Fruit fly (Drosophila melanogaster): ENCODE measurements around the gene SNF4Agamma.
A peak's percentile ranks its signal among the peaks of the same experiment; 100 is the strongest.

SNF4Agamma gene

dm6 chr3R:21205680-21206326 is 65.3 kb downstream of the SNF4Agamma start (continued):
- no peak for TF ChIP-seq disco-r (GFP tag; optimal IDR thresholded peaks at IDR 0.05)
- TF ChIP-seq shn (GFP tag; optimal IDR thresholded peaks at IDR 0.05) = no peak
- TF ChIP-seq CG3163 (GFP tag; optimal IDR thresholded peaks at IDR 0.05) = no peak
- no peak for TF ChIP-seq CG11093 (GFP tag; IDR thresholded peaks at IDR 0.05)
- TF ChIP-seq Ravus (GFP tag; IDR thresholded peaks at IDR 0.05) = no peak
- no peak for TF ChIP-seq run (tag; optimal IDR thresholded peaks at IDR 0.05)
- TF ChIP-seq CTCF (GFP tag; optimal IDR thresholded peaks at IDR 0.05) = peak; percentile 14
- TF ChIP-seq zen2 (GFP tag; IDR thresholded peaks at IDR 0.05; ENCODE audit: partially characterized antibody) = no peak
- TF ChIP-seq pita (GFP tag; optimal IDR thresholded peaks at IDR 0.05) = no peak
- no peak for TF ChIP-seq CG8478 (optimal IDR thresholded peaks at IDR 0.05)
- TF ChIP-seq Atf6 (GFP tag; IDR thresholded peaks at IDR 0.05) = no peak
- no peak for TF ChIP-seq Meics (GFP tag; optimal IDR thresholded peaks at IDR 0.05)
- TF ChIP-seq CG13424 (tag; optimal IDR thresholded peaks at IDR 0.05) = no peak
- peak; percentile 19 for TF ChIP-seq CG12104 (GFP tag; optimal IDR thresholded peaks at IDR 0.05)
- TF ChIP-seq twi (tag; optimal IDR thresholded peaks at IDR 0.05) = no peak
- no peak for TF ChIP-seq ac (GFP tag; optimal IDR thresholded peaks at IDR 0.05)
- TF ChIP-seq CG8359 (GFP tag; optimal IDR thresholded peaks at IDR 0.05; ENCODE audit: borderline replicate concordance) = no peak
- no peak; the same call in 2 of the 3 replicates for TF ChIP-seq Opbp (GFP tag; IDR thresholded peaks at IDR 0.05; ENCODE audit: partially characterized antibody)
- no peak for TF ChIP-seq BtbVII (GFP tag; optimal IDR thresholded peaks at IDR 0.05)
- peak; percentile 5 for TF ChIP-seq dmrt11E (tag; optimal IDR thresholded peaks at IDR 0.05)
- TF ChIP-seq CG2129 (GFP tag; IDR thresholded peaks at IDR 0.05; ENCODE audit: partially characterized antibody) = no peak
- TF ChIP-seq CG12155 (GFP tag; optimal IDR thresholded peaks at IDR 0.05) = no peak
- no peak for TF ChIP-seq Lhr (GFP tag; optimal IDR thresholded peaks at IDR 0.05)
- peak; percentile 5 for TF ChIP-seq CG8281 (tag; optimal IDR thresholded peaks at IDR 0.05)
- no peak for TF ChIP-seq CG9609 (GFP tag; optimal IDR thresholded peaks at IDR 0.05)
- TF ChIP-seq CG15479 (GFP tag; optimal IDR thresholded peaks at IDR 0.05) = no peak
- TF ChIP-seq CG12219 (GFP tag; optimal IDR thresholded peaks at IDR 0.05) = peak; percentile 5
- TF ChIP-seq tx (GFP tag; optimal IDR thresholded peaks at IDR 0.05) = no peak
- TF ChIP-seq CG2116 (GFP tag; optimal IDR thresholded peaks at IDR 0.05) = no peak
- no peak for TF ChIP-seq sug (tag; optimal IDR thresholded peaks at IDR 0.05)
- TF ChIP-seq Xrp1 (GFP tag; IDR thresholded peaks at IDR 0.05) = peak; percentile 55; the same call in 1 of the 2 replicates
- no peak for TF ChIP-seq pzg (GFP tag; optimal IDR thresholded peaks at IDR 0.05)
- TF ChIP-seq CG34224 (GFP tag; IDR thresholded peaks at IDR 0.05; ENCODE audit: partially characterized antibody) = no peak
- no peak for TF ChIP-seq CG7372 (GFP tag; IDR thresholded peaks at IDR 0.05)
- TF ChIP-seq cas (GFP tag; IDR thresholded peaks at IDR 0.05) = no peak
- no peak for TF ChIP-seq CG14050 (GFP tag; IDR thresholded peaks at IDR 0.05)
- TF ChIP-seq CG9215 (GFP tag; IDR thresholded peaks at IDR 0.05) = no peak
- TF ChIP-seq pho (GFP tag; optimal IDR thresholded peaks at IDR 0.05) = no peak
- TF ChIP-seq CG2120 (GFP tag; optimal IDR thresholded peaks at IDR 0.05) = no peak
- no peak for TF ChIP-seq da (GFP tag; optimal IDR thresholded peaks at IDR 0.05)
- no peak for TF ChIP-seq Atf-2 (GFP tag; optimal IDR thresholded peaks at IDR 0.05)
- TF ChIP-seq btn (GFP tag; optimal IDR thresholded peaks at IDR 0.05) = no peak
- no peak; the same call in 2 of the 3 replicates for TF ChIP-seq croc (GFP tag; conservative IDR thresholded peaks at IDR 0.05)
- TF ChIP-seq CG11560 (tag; IDR thresholded peaks at IDR 0.05) = no peak
- no peak for TF ChIP-seq chinmo (GFP tag; IDR thresholded peaks at IDR 0.05; ENCODE audit: partially characterized antibody)
- no peak for TF ChIP-seq TFAM (GFP tag; optimal IDR thresholded peaks at IDR 0.05)
- TF ChIP-seq Nf-YB (GFP tag; optimal IDR thresholded peaks at IDR 0.05) = no peak
- no peak for TF ChIP-seq Rx (GFP tag; IDR thresholded peaks at IDR 0.05)
- TF ChIP-seq yki (optimal IDR thresholded peaks at IDR 0.05) = no peak
- TF ChIP-seq CrebB (tag; optimal IDR thresholded peaks at IDR 0.05) = no peak
- TF ChIP-seq Dfd (GFP tag; optimal IDR thresholded peaks at IDR 0.05) = no peak
- no peak for TF ChIP-seq CG9727 (GFP tag; optimal IDR thresholded peaks at IDR 0.05)
